Fruit fly (Drosophila melanogaster) whole organism, prepupa: ENCODE data around the gene GILT3.

Source experiments
- CG16779 ChIP-seq: fragments of 200-800 bp; sonication (Bioruptor generic); optimal IDR thresholded peaks from 3 replicates; lab custom pipeline; 2017; ENCODE audit warnings: missing biosample characterization, mild to moderate bottlenecking, missing genetic modification characterization
- CG6276 ChIP-seq: fragments of 200-800 bp; sonication (Bioruptor generic); optimal IDR thresholded peaks from 2 replicates; lab custom pipeline; 2017; ENCODE audit warnings: missing biosample characterization, mild to moderate bottlenecking, missing genetic modification characterization
- CG6792 ChIP-seq: fragments of 200-800 bp; sonication (Bioruptor generic); optimal IDR thresholded peaks from 3 replicates; lab custom pipeline; 2016; ENCODE audit warnings: missing biosample characterization, missing genetic modification characterization
- CG8319 ChIP-seq: fragments of 200-800 bp; sonication (Bioruptor generic); optimal IDR thresholded peaks from 3 replicates; lab custom pipeline; 2016; ENCODE audit warnings: missing biosample characterization, missing genetic modification characterization
- Sox14 ChIP-seq: fragments of 200-800 bp; sonication (Bioruptor generic); optimal IDR thresholded peaks from 3 replicates; lab custom pipeline; 2016; ENCODE audit warnings: missing biosample characterization, missing genetic modification characterization
- Sox15 ChIP-seq: fragments of 200-800 bp; sonication (Bioruptor generic); optimal IDR thresholded peaks from 3 replicates; lab custom pipeline; 2016; ENCODE audit warnings: missing biosample characterization, missing genetic modification characterization
- ss ChIP-seq, 2 experiments: fragments of 200-800 bp; sonication (Bioruptor generic); optimal IDR thresholded peaks; 2 replicates in 1 of 2; 3 replicates in 1 of 2; lab custom pipeline; 2017 to 2018; ENCODE audit warnings: mild to moderate bottlenecking in 2 of 2, missing biosample characterization in 2 of 2, missing genetic modification characterization in 2 of 2, moderate library complexity in 1 of 2

dm6 chr3R:23657357-23658318, 19.5 kb upstream of the GILT3 start:
- TF ChIP-seq CG6792 (GFP tag; lab: Kevin White, UChicago) (peak; percentile 44), Sox14 (GFP tag; lab: Kevin White, UChicago) (no peak), CG6276 (GFP tag; lab: Kevin White, UChicago) (peak; percentile 19), Sox15 (GFP tag; lab: Kevin White, UChicago) (no peak), CG8319 (no peak), CG16779 (tag; lab: Kevin White, UChicago) (no peak), ss (GFP tag; optimal IDR thresholded peaks at IDR 0.05; lab: Kevin White, UChicago) (peak in 1 of 2 experiments; percentile 8)
